Worm (Caenorhabditis elegans): ENCODE results near the gene nlp-43.
A peak's percentile ranks its signal among the peaks of the same experiment; 100 is the strongest.

The nlp-43 gene

DNA sequence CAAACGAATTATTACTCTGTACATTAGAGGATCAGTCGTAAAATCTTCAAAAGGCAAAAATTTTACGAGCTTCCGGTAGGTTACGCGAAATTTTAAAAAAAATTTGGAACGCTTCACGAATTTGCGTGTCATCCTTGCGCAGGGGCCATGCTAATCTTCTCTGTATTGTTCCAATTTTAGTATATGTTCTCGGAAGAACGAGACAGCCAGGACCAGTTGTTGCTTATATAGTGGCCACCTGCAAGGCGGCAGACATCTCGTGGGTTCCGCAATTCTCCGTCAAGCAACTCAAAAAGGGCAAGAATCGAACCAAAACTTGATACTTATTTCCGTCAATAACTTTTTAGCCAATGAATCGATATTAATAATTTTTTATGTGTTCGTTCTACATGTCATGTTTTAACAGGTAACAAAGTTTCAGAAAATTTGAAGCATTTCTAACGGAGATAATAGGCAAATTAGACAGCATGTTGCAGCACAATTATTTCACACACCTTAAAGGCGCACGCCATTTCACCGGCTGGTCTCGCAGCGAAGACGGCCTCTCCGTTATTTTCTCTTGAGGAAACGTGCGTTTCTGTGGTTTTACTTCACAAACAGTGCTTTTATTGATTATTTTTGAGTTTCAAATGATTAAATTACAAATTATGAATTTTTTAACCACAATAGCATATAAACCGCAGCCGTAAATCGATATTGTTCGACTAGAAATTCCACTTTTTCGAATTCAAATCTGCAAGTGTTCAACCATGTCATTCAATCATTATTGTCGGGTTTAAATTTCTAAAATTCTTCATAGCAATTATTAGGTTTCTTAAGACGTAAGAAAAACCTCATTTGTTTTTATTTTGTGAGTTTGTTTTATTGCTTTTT lies 38.7 kb downstream of the nlp-43 start (continued):
- TF ChIP-seq pag-3 (tag; optimal IDR thresholded peaks at IDR 0.05; ENCODE audit: borderline replicate concordance, insufficient read depth) (no peak), zag-1 (tag; optimal IDR thresholded peaks at IDR 0.05) (no peak), snpc-4 (tag; optimal IDR thresholded peaks at IDR 0.05) (peak; percentile 99), nhr-20 (tag; optimal IDR thresholded peaks at IDR 0.05) (peak; percentile 87), jun-1 (tag; optimal IDR thresholded peaks at IDR 0.05) (peak; percentile 63), unc-30 (tag; optimal IDR thresholded peaks at IDR 0.05) (no peak), mdl-1 (tag; optimal IDR thresholded peaks at IDR 0.05) (peak in 1 of 2 experiments; percentile 51), F16B12.6 (tag; optimal IDR thresholded peaks at IDR 0.05) (peak; percentile 21), ceh-88 (GFP tag; IDR thresholded peaks at IDR 0.05) (peak; percentile 82), ceh-90 (tag; optimal IDR thresholded peaks at IDR 0.05) (peak; percentile 38), nhr-77 (tag; optimal IDR thresholded peaks at IDR 0.05) (peak; percentile 53), unc-98 (GFP tag; IDR thresholded peaks at IDR 0.05) (no peak), tbx-2 (tag; optimal IDR thresholded peaks at IDR 0.05) (peak; percentile 89), elt-2 (tag; optimal IDR thresholded peaks at IDR 0.05) (peak; percentile 77), nhr-85 (tag) (peak; percentile 97), lsy-2 (tag; optimal IDR thresholded peaks at IDR 0.05) (peak; percentile 50 to 74), unc-86 (tag; optimal IDR thresholded peaks at IDR 0.05) (peak; percentile 89), aly-2 (tag; optimal IDR thresholded peaks at IDR 0.05) (peak; percentile 49), dsc-1 (tag; optimal IDR thresholded peaks at IDR 0.05) (peak; percentile 87), ceh-82 (tag; optimal IDR thresholded peaks at IDR 0.05) (peak; percentile 3 to 90 (median 89)), nhr-19 (GFP tag; conservative IDR thresholded peaks at IDR 0.05) (peak; percentile 93), grh-1 (GFP tag; IDR thresholded peaks at IDR 0.05) (peak; percentile 82), ztf-11 (tag; optimal IDR thresholded peaks at IDR 0.05) (peak in 1 of 2 experiments; percentile 84), fkh-10 (GFP tag; optimal IDR thresholded peaks at IDR 0.05) (peak; percentile 58), C04F5.9 (tag; optimal IDR thresholded peaks at IDR 0.05) (peak; percentile 58), ces-1 (GFP tag; optimal IDR thresholded peaks at IDR 0.05) (no peak), sox-4 (tag; optimal IDR thresholded peaks at IDR 0.05) (peak; percentile 80), egl-13 (tag; optimal IDR thresholded peaks at IDR 0.05) (peak; percentile 88), unc-130 (tag; optimal IDR thresholded peaks at IDR 0.05) (peak; percentile 26), aha-1 (tag; optimal IDR thresholded peaks at IDR 0.05) (peak; percentile 41), ama-1 (optimal IDR thresholded peaks at IDR 0.05) (peak; percentile 77), hpl-2 (GFP tag; optimal IDR thresholded peaks at IDR 0.05) (no peak), ceh-63 (GFP tag; optimal IDR thresholded peaks at IDR 0.05) (no peak), hlh-4 (tag; optimal IDR thresholded peaks at IDR 0.05) (peak; percentile 10), lin-15B (tag; optimal IDR thresholded peaks at IDR 0.05) (peak; percentile 37), lin-35 (GFP tag; optimal IDR thresholded peaks at IDR 0.05) (peak; percentile 65 to 76), C34B4.2 (tag; optimal IDR thresholded peaks at IDR 0.05) (peak; percentile 15), C16A3.4 (tag; optimal IDR thresholded peaks at IDR 0.05) (peak; percentile 51), rnt-1 (tag; optimal IDR thresholded peaks at IDR 0.05) (peak; percentile 91), sptf-1 (tag; optimal IDR thresholded peaks at IDR 0.05) (no peak), lin-13 (GFP tag; optimal IDR thresholded peaks at IDR 0.05) (peak; percentile 57), efl-3 (GFP tag; optimal IDR thresholded peaks at IDR 0.05) (peak; percentile 64), skn-1 (tag; optimal IDR thresholded peaks at IDR 0.05) (peak; percentile 44), fkh-8 (tag; optimal IDR thresholded peaks at IDR 0.05) (peak; percentile 79), nhr-47 (tag; optimal IDR thresholded peaks at IDR 0.05) (peak; percentile 95), zip-4 (GFP tag; optimal IDR thresholded peaks at IDR 0.05) (peak; percentile 80), isw-1 (GFP tag; IDR thresholded peaks at IDR 0.05) (peak; percentile 65), elt-3 (tag; optimal IDR thresholded peaks at IDR 0.05) (peak in 5 of 6 experiments; percentile 1 to 41 (median 39)), efl-1 (optimal IDR thresholded peaks at IDR 0.05) (peak; percentile 65 to 79), efl-1 (GFP tag; optimal IDR thresholded peaks at IDR 0.05 in 1 of 2) (peak; percentile 43 to 97), xbp-1 (tag; optimal IDR thresholded peaks at IDR 0.05) (peak; percentile 87)
